Worm (Caenorhabditis elegans) whole organism, L2 larva: ENCODE measurements around the gene ntl-9.

Source experiments
- ZK546.5 ChIP-seq: sonication (generic microtip); optimal IDR thresholded peaks from 2 replicates; lab custom pipeline; 2017; ENCODE audit warnings: missing biosample characterization, missing genetic modification characterization
- skn-1 ChIP-seq: sonication (generic microtip); optimal IDR thresholded peaks from 2 replicates; lab custom pipeline; 2017; ENCODE audit warnings: missing biosample characterization, missing genetic modification characterization
- snpc-4 ChIP-seq: fragments of 150-350 bp; optimal IDR thresholded peaks from 2 replicates; lab custom pipeline; 2014; ENCODE audit warnings: missing biosample characterization, missing genetic modification characterization
- unc-39 ChIP-seq: fragments of 150-350 bp; optimal IDR thresholded peaks from 2 replicates; lab custom pipeline; 2014; ENCODE audit warnings: missing biosample characterization, missing genetic modification characterization
- unc-62 ChIP-seq: fragments of 150-350 bp; optimal IDR thresholded peaks from 2 replicates; lab custom pipeline; 2014; ENCODE audit warnings: missing biosample characterization, missing genetic modification reagents, missing genetic modification characterization

ce11 chrIII:4947352-4947751, 3.0 kb downstream of the ntl-9 start:
- TF ChIP-seq unc-62 (no peak), ZK546.5 (tag; lab: Kevin White, UChicago) (no peak), unc-39 (tag; lab: Kevin White, UChicago) (no peak), skn-1 (tag; lab: Kevin White, UChicago) (no peak), snpc-4 (tag; lab: Kevin White, UChicago) (no peak)
